Worm (Caenorhabditis elegans) whole organism, L3 larva: Measurements from ENCODE around the gene set-19.

ENCODE experiments used
- R02D3.7 ChIP-seq: fragments of 150-350 bp; optimal IDR thresholded peaks from 2 replicates; lab custom pipeline; 2014; ENCODE audit warnings: missing biosample characterization, missing genetic modification characterization
- ZK546.5 ChIP-seq: sonication (generic microtip); optimal IDR thresholded peaks from 2 replicates; lab custom pipeline; 2017; ENCODE audit warnings: missing biosample characterization, missing genetic modification characterization
- aly-2 ChIP-seq: fragments of 150-350 bp; optimal IDR thresholded peaks from 2 replicates; lab custom pipeline; 2014; ENCODE audit warnings: missing biosample characterization, missing genetic modification characterization
- ama-1 ChIP-seq: fragments of 150-350 bp; optimal IDR thresholded peaks from 2 replicates; lab custom pipeline; 2018
- ceh-16 ChIP-seq: sonication (generic microtip); optimal IDR thresholded peaks from 2 replicates; lab custom pipeline; 2017; ENCODE audit warnings: missing biosample characterization, missing genetic modification characterization
- ceh-28 ChIP-seq: fragments of 150-350 bp; optimal IDR thresholded peaks from 2 replicates; lab custom pipeline; 2014; ENCODE audit warnings: missing biosample characterization, missing genetic modification reagents, missing genetic modification characterization
- ceh-82 ChIP-seq: fragments of 150-350 bp; optimal IDR thresholded peaks from 2 replicates; lab custom pipeline; 2014; ENCODE audit warnings: missing biosample characterization, missing genetic modification characterization
- ceh-9 ChIP-seq: sonication (generic microtip); optimal IDR thresholded peaks from 2 replicates; lab custom pipeline; 2018; ENCODE audit warnings: missing biosample characterization, missing genetic modification characterization
- daf-12 ChIP-seq: fragments of 150-350 bp; optimal IDR thresholded peaks from 2 replicates; lab custom pipeline; 2014; ENCODE audit warnings: missing biosample characterization, missing genetic modification reagents, missing genetic modification characterization
- egl-27 ChIP-seq: sonication (generic microtip); optimal IDR thresholded peaks from 4 replicates; lab custom pipeline; 2017; ENCODE audit warnings: missing biosample characterization, missing genetic modification reagents, missing genetic modification characterization
- egl-5 ChIP-seq: fragments of 150-350 bp; optimal IDR thresholded peaks from 2 replicates; lab custom pipeline; 2017; ENCODE audit warnings: missing biosample characterization, missing genetic modification reagents, missing genetic modification characterization, inconsistent platforms
- elt-1 ChIP-seq: fragments of 150-350 bp; optimal IDR thresholded peaks from 2 replicates; lab custom pipeline; 2014; ENCODE audit warnings: missing biosample characterization, missing genetic modification characterization
- elt-2 ChIP-seq: sonication (generic microtip); optimal IDR thresholded peaks from 2 replicates; lab custom pipeline; 2016; ENCODE audit warnings: missing genetic modification reagents, mild to moderate bottlenecking, missing genetic modification characterization, missing compliant biosample characterization
- elt-3 ChIP-seq, 3 experiments: fragments of 150-350 bp in 1 of 3; sonication (generic microtip) in 2 of 3; optimal IDR thresholded peaks; 2 replicates in 2 of 3; 4 replicates in 1 of 3; lab custom pipeline; 2014 to 2017; ENCODE audit warnings: missing biosample characterization in 3 of 3, missing genetic modification characterization in 3 of 3
- eor-1 ChIP-seq, 2 experiments: fragments of 150-350 bp; optimal IDR thresholded peaks; 2 replicates each; lab custom pipeline; 2014 to 2018; ENCODE audit warnings: missing biosample characterization in 2 of 2, missing genetic modification characterization in 2 of 2
- fkh-10 ChIP-seq: sonication (generic microtip); optimal IDR thresholded peaks from 2 replicates; lab custom pipeline; 2017; ENCODE audit warnings: missing biosample characterization, missing genetic modification reagents, missing genetic modification characterization
- fkh-2 ChIP-seq: fragments of 150-350 bp; optimal IDR thresholded peaks from 2 replicates; lab custom pipeline; 2014; ENCODE audit warnings: missing biosample characterization, missing genetic modification reagents, missing genetic modification characterization
- fos-1 ChIP-seq: fragments of 150-350 bp; optimal IDR thresholded peaks from 2 replicates; lab custom pipeline; 2014; ENCODE audit warnings: missing biosample characterization, missing genetic modification characterization
- hmg-11 ChIP-seq: sonication (generic microtip); optimal IDR thresholded peaks from 2 replicates; lab custom pipeline; 2016; ENCODE audit warnings: missing genetic modification characterization, missing compliant biosample characterization
- jun-1 ChIP-seq: fragments of 150-350 bp; optimal IDR thresholded peaks from 2 replicates; lab custom pipeline; 2014; ENCODE audit warnings: missing biosample characterization, missing genetic modification reagents, missing genetic modification characterization
- lin-15B ChIP-seq: fragments of 150-350 bp; optimal IDR thresholded peaks from 2 replicates; lab custom pipeline; 2014; ENCODE audit warnings: missing biosample characterization, missing genetic modification characterization
- lin-39 ChIP-seq: fragments of 150-350 bp; optimal IDR thresholded peaks from 2 replicates; lab custom pipeline; 2018; ENCODE audit warnings: missing biosample characterization, missing genetic modification reagents, missing genetic modification characterization
- lsy-12 ChIP-seq: sonication (generic microtip); optimal IDR thresholded peaks from 2 replicates; lab custom pipeline; 2016; ENCODE audit warnings: mild to moderate bottlenecking, missing genetic modification characterization, missing compliant biosample characterization
- mdl-1 ChIP-seq: fragments of 150-350 bp; optimal IDR thresholded peaks from 2 replicates; lab custom pipeline; 2014; ENCODE audit warnings: missing biosample characterization, missing genetic modification characterization
- mml-1 ChIP-seq: fragments of 150-350 bp; sonication (generic microtip); optimal IDR thresholded peaks from 3 replicates; lab custom pipeline; 2014; ENCODE audit warnings: missing biosample characterization, missing genetic modification characterization
- nfya-1 ChIP-seq: sonication (generic microtip); optimal IDR thresholded peaks from 2 replicates; lab custom pipeline; 2017; ENCODE audit warnings: missing genetic modification characterization, mild to moderate bottlenecking, missing compliant biosample characterization, antibody characterized with exemption, moderate library complexity; ENCODE audit not compliant: insufficient read depth
- nhr-11 ChIP-seq: fragments of 150-350 bp; optimal IDR thresholded peaks from 2 replicates; lab custom pipeline; 2014; ENCODE audit warnings: missing biosample characterization, missing genetic modification characterization
- nhr-12 ChIP-seq: fragments of 150-350 bp; optimal IDR thresholded peaks from 2 replicates; lab custom pipeline; 2014; ENCODE audit warnings: missing biosample characterization, missing genetic modification characterization
- nhr-23 ChIP-seq: fragments of 150-350 bp; optimal IDR thresholded peaks from 2 replicates; lab custom pipeline; 2014; ENCODE audit warnings: missing biosample characterization, missing genetic modification reagents, missing genetic modification characterization
- nhr-237 ChIP-seq: fragments of 150-350 bp; optimal IDR thresholded peaks from 2 replicates; lab custom pipeline; 2014; ENCODE audit warnings: missing biosample characterization, missing genetic modification characterization
- nhr-25 ChIP-seq: sonication (generic microtip); optimal IDR thresholded peaks from 2 replicates; lab custom pipeline; 2017; ENCODE audit warnings: missing biosample characterization, missing genetic modification characterization
- nhr-28 ChIP-seq: fragments of 150-350 bp; optimal IDR thresholded peaks from 2 replicates; lab custom pipeline; 2014; ENCODE audit warnings: missing biosample characterization, missing genetic modification characterization
- nhr-43 ChIP-seq: sonication (generic microtip); optimal IDR thresholded peaks from 2 replicates; lab custom pipeline; 2016; ENCODE audit warnings: mild to moderate bottlenecking, missing genetic modification characterization, missing compliant biosample characterization; ENCODE audit not compliant: poor library complexity, severe bottlenecking
- nhr-67 ChIP-seq: fragments of 150-350 bp; optimal IDR thresholded peaks from 2 replicates; lab custom pipeline; 2014; ENCODE audit warnings: missing biosample characterization, missing genetic modification characterization
- nhr-76 ChIP-seq: fragments of 150-350 bp; sonication (generic microtip); optimal IDR thresholded peaks from 5 replicates; lab custom pipeline; 2014; ENCODE audit warnings: missing biosample characterization, missing genetic modification characterization
- nhr-77 ChIP-seq: fragments of 150-350 bp; optimal IDR thresholded peaks from 2 replicates; lab custom pipeline; 2014; ENCODE audit warnings: missing biosample characterization, missing genetic modification characterization
- pha-4 ChIP-seq: fragments of 150-350 bp; optimal IDR thresholded peaks from 2 replicates; lab custom pipeline; 2014; ENCODE audit warnings: missing biosample characterization, missing genetic modification reagents, missing genetic modification characterization
- pqm-1 ChIP-seq: fragments of 150-350 bp; optimal IDR thresholded peaks from 2 replicates; lab custom pipeline; 2017; ENCODE audit warnings: missing biosample characterization, missing genetic modification characterization, inconsistent platforms
- sea-2 ChIP-seq: fragments of 150-350 bp; sonication (generic microtip); optimal IDR thresholded peaks from 4 replicates; lab custom pipeline; 2014; ENCODE audit warnings: missing biosample characterization, missing genetic modification reagents, missing genetic modification characterization
- skn-1 ChIP-seq: fragments of 150-350 bp; optimal IDR thresholded peaks from 2 replicates; lab custom pipeline; 2014; ENCODE audit warnings: missing biosample characterization, missing genetic modification characterization
- snpc-4 ChIP-seq: fragments of 150-350 bp; optimal IDR thresholded peaks from 2 replicates; lab custom pipeline; 2014; ENCODE audit warnings: missing biosample characterization, missing genetic modification characterization
- tbx-2 ChIP-seq: sonication (generic microtip); optimal IDR thresholded peaks from 2 replicates; lab custom pipeline; 2016; ENCODE audit warnings: mild to moderate bottlenecking, missing genetic modification characterization, missing compliant biosample characterization
- unc-39 ChIP-seq: sonication (generic microtip); optimal IDR thresholded peaks from 4 replicates; lab custom pipeline; 2017; ENCODE audit warnings: missing biosample characterization, missing genetic modification characterization
- unc-62 ChIP-seq: fragments of 150-350 bp; sonication (generic microtip); optimal IDR thresholded peaks from 4 replicates; lab custom pipeline; 2014; ENCODE audit warnings: missing biosample characterization, missing genetic modification reagents, missing genetic modification characterization
- zag-1 ChIP-seq: fragments of 150-350 bp; optimal IDR thresholded peaks from 2 replicates; lab custom pipeline; 2014; ENCODE audit warnings: missing biosample characterization, missing genetic modification characterization
- ztf-11 ChIP-seq: fragments of 150-350 bp; optimal IDR thresholded peaks from 2 replicates; lab custom pipeline; 2014; ENCODE audit warnings: missing biosample characterization, missing genetic modification characterization
- ztf-4 ChIP-seq: fragments of 150-350 bp; optimal IDR thresholded peaks from 2 replicates; lab custom pipeline; 2014; ENCODE audit warnings: missing biosample characterization, missing genetic modification characterization

set-19 gene

ce11 chrX:5646951-5647423 lies 33.0 kb downstream of the set-19 start, which contains the start of gene T22B7.3:
Gene T22B7.3 (plus strand): TSS chrX:5647373.
- TF ChIP-seq nhr-77, result no peak
- no peak for TF ChIP-seq ztf-4
- no peak for TF ChIP-seq skn-1 (tag; lab: Kevin White, UChicago)
- TF ChIP-seq nhr-76 (tag; lab: Kevin White, UChicago), result no peak
- TF ChIP-seq fkh-2, result no peak
- no peak for TF ChIP-seq nhr-237 (tag; lab: Kevin White, UChicago)

- TF ChIP-seq aly-2 (tag; lab: Kevin White, UChicago) (no peak), ZK546.5 (tag; lab: Kevin White, UChicago) (no peak), nhr-28 (tag; lab: Kevin White, UChicago) (no peak), elt-1 (tag; lab: Kevin White, UChicago) (peak; percentile 82), fos-1 (tag; lab: Kevin White, UChicago) (no peak), eor-1 (tag; optimal IDR thresholded peaks at IDR 0.05; lab: Kevin White, UChicago) (no peak), unc-62 (GFP tag; lab: Kevin White, UChicago) (no peak), ceh-16 (tag; lab: Kevin White, UChicago) (no peak), nhr-11 (tag; lab: Kevin White, UChicago) (no peak), pha-4 (tag; lab: Kevin White, UChicago) (no peak), nhr-77 (no peak), lsy-12 (no peak), jun-1 (no peak), skn-1 (tag; lab: Kevin White, UChicago) (no peak), ztf-4 (no peak), lin-15B (tag; lab: Kevin White, UChicago) (no peak), hmg-11 (no peak), nhr-12 (no peak), unc-39 (no peak), nhr-23 (tag; lab: Kevin White, UChicago) (peak; percentile 44), nhr-76 (tag; lab: Kevin White, UChicago) (no peak), elt-3 (tag; optimal IDR thresholded peaks at IDR 0.05; lab: Kevin White, UChicago) (peak in 1 of 3 experiments; percentile 55), daf-12 (tag; lab: Kevin White, UChicago) (no peak), nhr-25 (peak; percentile 76), nhr-67 (tag; lab: Kevin White, UChicago) (no peak), mml-1 (tag; lab: Kevin White, UChicago) (no peak), mdl-1 (tag; lab: Kevin White, UChicago) (peak; percentile 1), fkh-2 (no peak), egl-27 (tag; lab: Kevin White, UChicago) (no peak), ama-1 (lab: Kevin White, UChicago) (no peak), ztf-11 (tag; lab: Kevin White, UChicago) (no peak), pqm-1 (tag; lab: Kevin White, UChicago) (no peak), ceh-9 (tag; lab: Kevin White, UChicago) (no peak), R02D3.7 (tag; lab: Kevin White, UChicago) (no peak), snpc-4 (tag; lab: Kevin White, UChicago) (no peak), zag-1 (no peak), nhr-43 (tag; lab: Kevin White, UChicago) (peak; percentile 89), lin-39 (tag; lab: Kevin White, UChicago) (no peak), ceh-28 (no peak), elt-2 (tag; lab: Kevin White, UChicago) (no peak), sea-2 (GFP tag; lab: Kevin White, UChicago) (no peak), egl-5 (no peak), tbx-2 (tag; lab: Kevin White, UChicago) (no peak), nfya-1 (tag; lab: Kevin White, UChicago) (no peak), ceh-82 (tag; lab: Kevin White, UChicago) (no peak), fkh-10 (GFP tag; lab: Kevin White, UChicago) (no peak), nhr-237 (tag; lab: Kevin White, UChicago) (no peak)
Observed at ce11 chrX:5645606-5646005, 34.4 kb downstream of the set-19 start.
